Worm (Caenorhabditis elegans): ENCODE data around the gene ctf-4.

DNA sequence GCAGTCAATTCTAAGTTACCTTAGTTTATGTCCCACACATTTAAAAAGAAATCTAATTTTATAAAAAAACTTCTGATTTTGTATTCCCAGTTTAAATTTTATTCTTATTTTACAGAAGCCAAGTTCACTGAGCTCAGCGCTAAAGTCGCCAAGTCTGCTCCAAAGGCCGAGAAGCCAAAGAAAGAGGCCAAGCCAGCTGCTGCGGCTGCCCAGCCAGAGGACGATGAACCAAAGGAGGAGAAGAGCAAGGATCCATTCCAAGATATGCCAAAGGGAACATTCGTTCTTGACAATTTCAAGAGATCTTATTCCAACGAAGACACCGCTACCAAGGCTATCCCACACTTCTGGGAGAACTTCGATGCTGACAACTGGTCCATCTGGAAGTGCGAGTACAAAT is 1.5 kb upstream of the ctf-4 start:
- TF ChIP-seq elt-3 (tag; optimal IDR thresholded peaks at IDR 0.05) (no peak), mls-2 (tag; optimal IDR thresholded peaks at IDR 0.05) (no peak), sem-2 (GFP tag; optimal IDR thresholded peaks at IDR 0.05) (no peak)

Data from whole organism, mixed stage, embryonic.